Worm (Caenorhabditis elegans): Measurements from ENCODE around the gene ran-2.
A peak's percentile ranks its signal among the peaks of the same experiment; 100 is the strongest.
"Not testable (repeated sequence)": the region's sequence is repeated elsewhere in the genome, so short reads cannot be mapped to it uniquely, and the experiment has no call there.

Gene ran-2

DNA sequence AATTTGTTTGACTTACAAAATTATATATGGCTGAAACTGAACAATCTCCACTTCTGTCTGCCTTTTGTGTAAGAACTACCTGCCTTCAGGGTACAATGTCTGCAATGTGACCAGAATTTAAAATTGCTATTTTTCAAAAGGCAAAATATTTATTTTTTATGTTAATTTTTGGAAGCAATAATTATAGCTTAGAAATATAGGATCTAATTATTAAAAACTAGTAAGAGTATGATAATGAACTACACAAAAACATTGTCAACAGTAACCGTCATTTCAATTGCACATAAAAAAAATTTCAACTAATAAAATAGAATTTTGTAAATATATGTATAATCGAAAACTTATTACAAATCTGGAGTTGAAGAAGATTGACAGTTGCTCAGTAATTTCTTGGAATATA, 23.6 kb downstream of the ran-2 start, which contains the start of gene C29E4.9:
C29E4.9 (minus strand) TSS at position 101 of the 400 bp plus-strand sequence.
- TF ChIP-seq hmg-1.1 (GFP tag; IDR thresholded peaks at IDR 0.05) (no peak), lin-15B (tag; optimal IDR thresholded peaks at IDR 0.05) (no peak)

DNA sequence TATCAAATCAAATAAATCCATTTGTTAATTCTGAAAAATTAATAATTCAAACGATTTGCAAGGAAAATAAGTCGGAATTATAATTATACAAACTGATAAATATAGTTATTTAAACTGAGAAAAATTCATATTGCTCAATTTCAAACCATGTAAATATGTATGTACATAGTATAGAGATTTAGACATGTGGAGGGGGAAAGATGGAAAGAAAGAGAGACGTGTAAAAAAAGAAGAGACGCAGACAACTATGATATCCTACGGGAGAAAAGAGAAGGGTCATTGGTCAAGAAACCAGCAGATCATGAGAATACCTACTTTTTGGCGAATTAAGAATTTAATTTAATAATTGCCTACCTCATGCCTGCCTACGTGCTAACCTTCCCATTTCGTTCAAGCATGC, 24.8 kb downstream of the ran-2 start, which contains the start of gene C29E4.11:
C29E4.11 (minus strand) TSS at position 30 of the 400 bp plus-strand sequence.
- TF ChIP-seq lsy-2 (tag; optimal IDR thresholded peaks at IDR 0.05) (peak in 1 of 2 experiments; percentile 41), T20F7.1 (GFP tag; optimal IDR thresholded peaks at IDR 0.05) (no peak), ceh-82 (tag; optimal IDR thresholded peaks at IDR 0.05) (no peak), pqm-1 (tag; optimal IDR thresholded peaks at IDR 0.05) (no peak), dmd-9 (GFP tag; IDR thresholded peaks at IDR 0.05) (no peak), unc-39 (tag; optimal IDR thresholded peaks at IDR 0.05) (no peak), ZK546.5 (tag; optimal IDR thresholded peaks at IDR 0.05) (no peak), hlh-30 (tag; optimal IDR thresholded peaks at IDR 0.05; ENCODE audit: insufficient read depth) (peak; percentile 5), jun-1 (tag; optimal IDR thresholded peaks at IDR 0.05) (no peak), dve-1 (tag; optimal IDR thresholded peaks at IDR 0.05; ENCODE audit: insufficient read depth) (peak; percentile 15)

DNA sequence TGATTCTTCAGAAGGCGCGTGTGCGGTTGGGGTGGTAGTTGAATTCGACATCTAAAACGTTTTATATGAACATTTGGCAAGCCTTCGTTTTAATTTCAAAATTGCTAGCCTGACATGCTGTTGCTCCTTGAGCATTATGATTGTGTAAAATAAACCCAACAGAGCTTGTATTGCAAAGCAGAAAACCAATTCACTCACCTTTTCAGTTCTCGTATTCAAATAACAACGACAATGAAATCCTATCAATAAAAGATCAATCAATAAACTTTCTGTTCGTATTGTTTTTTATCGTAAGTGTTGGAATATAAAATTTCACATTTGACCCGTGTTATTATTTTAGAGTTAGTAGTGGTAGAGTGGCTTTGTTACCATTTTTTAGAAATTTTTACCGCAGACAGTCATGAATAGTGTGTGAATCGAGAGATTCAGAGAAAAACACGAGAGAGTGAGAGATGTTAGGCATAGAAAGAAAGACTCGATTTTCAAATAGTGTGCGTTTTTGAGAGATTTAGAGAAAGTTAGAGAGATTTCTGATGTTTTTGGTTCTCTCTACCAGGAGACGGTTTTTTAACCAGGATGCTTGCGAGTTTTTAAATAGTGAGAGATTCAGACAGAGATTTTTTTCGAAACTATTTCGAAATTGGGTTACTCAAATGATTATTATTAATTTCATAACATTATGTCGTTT, 25.7 kb downstream of the ran-2 start, which contains the start of gene F54H12.10:
F54H12.10 (minus strand) TSS at position 51 of the 688 bp plus-strand sequence.
- peak; percentile 24; the same call in 1 of the 2 replicates for TF ChIP-seq arid-1 (GFP tag; conservative IDR thresholded peaks at IDR 0.05)
- peak; percentile 54 for TF ChIP-seq lin-38 (GFP tag; IDR thresholded peaks at IDR 0.05)
- TF ChIP-seq lin-1 (GFP tag; IDR thresholded peaks at IDR 0.05), result 0 out of 2 replicates have a peak, but pooled peaks have one; percentile 44

DNA sequence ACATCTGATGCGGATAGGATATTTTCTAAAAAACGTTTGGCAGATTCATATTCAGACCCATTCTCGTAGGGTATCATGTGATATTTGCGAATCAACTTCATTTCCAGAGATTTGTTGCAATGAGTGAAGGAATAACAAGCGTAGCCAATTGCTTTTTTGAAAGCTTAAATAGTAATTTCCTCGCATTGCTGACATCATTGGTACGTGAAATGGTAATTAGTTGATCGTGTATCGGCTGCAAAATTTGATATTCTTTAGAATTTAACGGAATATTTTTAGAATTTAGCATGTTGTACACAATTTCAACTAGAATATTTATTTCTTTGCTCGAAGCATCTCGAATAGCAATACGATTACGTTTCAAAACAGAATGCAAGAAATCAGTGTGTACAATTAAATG, 29.3 kb downstream of the ran-2 start, which contains the start of gene F54H12.4:
F54H12.4 (minus strand) TSS at position 101 of the 400 bp plus-strand sequence.
- not testable (repeated sequence) for TF ChIP-seq lin-29 (GFP tag; IDR thresholded peaks at IDR 0.05); ama-1 (optimal IDR thresholded peaks at IDR 0.05); F37D6.2 (tag; optimal IDR thresholded peaks at IDR 0.05)

DNA sequence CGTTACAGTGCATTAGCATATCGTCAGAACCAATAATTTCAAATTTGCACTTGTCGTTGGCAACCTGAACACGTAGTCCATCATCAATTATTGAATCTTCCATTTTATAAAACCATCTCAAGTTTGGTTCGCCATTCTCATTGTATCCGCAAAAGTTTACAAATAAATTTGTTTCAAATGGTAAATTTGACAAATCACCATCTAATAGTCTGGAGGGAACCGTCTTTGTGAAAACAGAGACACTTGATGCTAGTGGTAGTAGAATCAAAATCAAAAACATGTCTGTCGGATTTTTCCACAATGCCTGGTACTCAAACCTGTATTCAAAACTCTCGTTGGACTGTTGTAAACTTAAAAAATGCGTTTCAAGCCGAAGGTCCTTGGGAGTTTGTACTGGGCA, 30.9 kb downstream of the ran-2 start, which contains the start of gene F54H12.2:
F54H12.2 (plus strand) TSS at position 301 of the 400 bp plus-strand sequence.
- TF ChIP-seq aha-1 (tag); ztf-7 (tag; optimal IDR thresholded peaks at IDR 0.05); ceh-28 (tag; optimal IDR thresholded peaks at IDR 0.05): not testable (repeated sequence)

DNA sequence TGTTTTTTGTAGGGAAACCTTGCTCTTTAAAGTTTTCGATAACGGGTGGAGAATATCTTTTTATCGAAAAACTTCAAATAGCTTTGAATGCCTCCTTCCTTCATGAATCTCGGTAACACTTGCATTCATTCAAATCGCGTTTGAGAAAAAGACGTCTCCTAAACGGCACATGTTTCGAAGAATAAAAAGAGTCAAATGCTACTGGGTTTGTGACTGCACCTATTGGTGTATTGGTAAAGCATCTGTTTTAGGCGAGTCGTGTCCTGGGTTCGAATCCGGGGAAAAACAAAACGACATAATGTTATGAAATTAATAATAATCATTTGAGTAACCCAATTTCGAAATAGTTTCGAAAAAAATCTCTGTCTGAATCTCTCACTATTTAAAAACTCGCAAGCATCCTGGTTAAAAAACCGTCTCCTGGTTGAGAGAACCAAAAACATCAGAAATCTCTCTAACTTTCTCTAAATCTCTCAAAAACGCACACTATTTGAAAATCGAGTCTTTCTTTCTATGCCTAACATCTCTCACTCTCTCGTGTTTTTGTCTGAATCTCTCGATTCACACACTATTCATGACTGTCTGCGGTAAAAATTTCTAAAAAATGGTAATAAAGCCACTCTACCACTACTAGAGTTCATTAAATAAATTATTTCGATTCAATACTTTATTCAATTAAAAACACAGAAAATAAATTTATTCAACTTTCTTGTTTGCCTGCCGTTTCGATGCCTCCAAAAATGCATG, 32.8 kb downstream of the ran-2 start:
- TF ChIP-seq aha-1 (tag) (peak; percentile 38), dmd-8 (GFP tag; IDR thresholded peaks at IDR 0.05) (peak; percentile 80), lim-7 (GFP tag; IDR thresholded peaks at IDR 0.05) (0 out of 2 replicates have a peak, but pooled peaks have one; percentile 50), madf-5 (GFP tag; IDR thresholded peaks at IDR 0.05) (0 out of 4 replicates have a peak, but pooled peaks of 1 of the 2 experiments have one; percentile 27), T26A8.4 (GFP tag; IDR thresholded peaks at IDR 0.05) (0 out of 2 replicates have a peak, but pooled peaks have one; percentile 15), Y105C5A.15 (GFP tag; IDR thresholded peaks at IDR 0.05) (0 out of 2 replicates have a peak, but pooled peaks have one; percentile 33)

DNA sequence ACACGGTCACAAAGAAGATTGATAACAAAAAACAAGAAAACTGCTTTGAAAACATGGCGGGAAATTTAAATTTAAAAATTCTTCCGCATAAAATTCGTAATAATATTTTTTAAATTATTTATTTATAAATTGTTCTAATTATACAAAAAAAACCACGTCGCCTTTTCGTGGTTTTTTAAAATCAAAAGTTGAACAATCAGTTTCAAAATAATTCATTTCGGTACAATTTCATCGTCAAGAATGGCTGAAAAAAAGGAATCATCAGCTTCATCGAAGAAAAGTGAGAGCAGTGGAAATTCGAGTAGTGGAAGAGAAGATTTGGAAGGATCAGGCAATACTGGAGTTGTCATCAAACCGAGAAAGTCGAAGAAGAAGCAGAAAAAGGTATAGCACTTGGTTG, 35.8 kb downstream of the ran-2 start, which contains the start of the genes F54H12.8 and F54H12.7:
F54H12.8 (minus strand) TSS at position 101 of the 400 bp plus-strand sequence.
F54H12.7 (plus strand) TSS at position 229 of the 400 bp plus-strand sequence.
- no peak for TF ChIP-seq mxl-2 (GFP tag; conservative IDR thresholded peaks at IDR 0.05)
- no peak for TF ChIP-seq D1046.2 (GFP tag; IDR thresholded peaks at IDR 0.05)
- no peak for TF ChIP-seq tag-97 (GFP tag; IDR thresholded peaks at IDR 0.05)
- TF ChIP-seq nhr-25 (tag; optimal IDR thresholded peaks at IDR 0.05; ENCODE audit: borderline replicate concordance, insufficient read depth), result no peak
- no peak for TF ChIP-seq unc-130 (GFP tag; optimal IDR thresholded peaks at IDR 0.05)
- no peak for TF ChIP-seq lin-38 (GFP tag; IDR thresholded peaks at IDR 0.05)
